Worm (Caenorhabditis elegans): Measurements from ENCODE around the gene T25E4.1.

T25E4.1 gene

ce11 chrII:5543476-5544144 lies 34.5 kb upstream of the T25E4.1 start (continued):
- peak; percentile 95 for TF ChIP-seq lin-1 (GFP tag; IDR thresholded peaks at IDR 0.05)
- peak; percentile 86 for TF ChIP-seq php-3 (GFP tag; IDR thresholded peaks at IDR 0.05)
- TF ChIP-seq lin-13 (GFP tag; optimal IDR thresholded peaks at IDR 0.05): peak; percentile 92
- no peak for TF ChIP-seq ceh-62 (tag; optimal IDR thresholded peaks at IDR 0.05)
- TF ChIP-seq mdt-29 (GFP tag; IDR thresholded peaks at IDR 0.05): peak; percentile 99
- peak; percentile 97 for TF ChIP-seq nhr-77 (tag; optimal IDR thresholded peaks at IDR 0.05)
- peak; percentile 76; the same call in 1 of the 2 replicates for TF ChIP-seq Y75B8A.6 (GFP tag; IDR thresholded peaks at IDR 0.05)
- peak in 1 of 2 experiments; percentile 33; a peak in 1 of 4 replicates for TF ChIP-seq madf-5 (GFP tag; IDR thresholded peaks at IDR 0.05)
- TF ChIP-seq aha-1 (tag): peak; percentile 100
- TF ChIP-seq R02D3.7 (tag; optimal IDR thresholded peaks at IDR 0.05): peak; percentile 44
- TF ChIP-seq ceh-32 (tag; optimal IDR thresholded peaks at IDR 0.05; ENCODE audit: poor library complexity): peak; percentile 89
- TF ChIP-seq duxl-1 (tag; optimal IDR thresholded peaks at IDR 0.05; ENCODE audit: poor library complexity): peak; percentile 96
- TF ChIP-seq daf-16 (GFP tag; optimal IDR thresholded peaks at IDR 0.05): peak; percentile 83 to 90
- peak; percentile 94 for TF ChIP-seq daf-16 (tag; optimal IDR thresholded peaks at IDR 0.05)
- TF ChIP-seq dmd-6 (GFP tag; IDR thresholded peaks at IDR 0.05): peak; percentile 98
- peak; percentile 94 for TF ChIP-seq vab-7 (GFP tag; IDR thresholded peaks at IDR 0.05)
- peak; percentile 83 for TF ChIP-seq Y105C5A.15 (GFP tag; IDR thresholded peaks at IDR 0.05)
- TF ChIP-seq ZK337.2 (GFP tag; IDR thresholded peaks at IDR 0.05): peak; percentile 88
- peak; percentile 99 for TF ChIP-seq snpc-4 (tag; optimal IDR thresholded peaks at IDR 0.05)
- TF ChIP-seq skn-1 (tag; optimal IDR thresholded peaks at IDR 0.05): peak; percentile 69
- TF ChIP-seq F37D6.2 (tag; optimal IDR thresholded peaks at IDR 0.05): peak; percentile 96
- 0 out of 2 replicates have a peak, but pooled peaks have one; percentile 7 for TF ChIP-seq zip-11 (GFP tag; IDR thresholded peaks at IDR 0.05)
- TF ChIP-seq pha-4 (GFP tag; IDR thresholded peaks at IDR 0.05): peak; percentile 96
- peak; percentile 88 for TF ChIP-seq pha-4 (tag; optimal IDR thresholded peaks at IDR 0.05)
- peak; percentile 84 to 93 for TF ChIP-seq mdl-1 (tag; optimal IDR thresholded peaks at IDR 0.05)
- TF ChIP-seq mep-1 (tag; optimal IDR thresholded peaks at IDR 0.05): peak; percentile 99
- peak; percentile 97 for TF ChIP-seq ceh-20 (GFP tag; IDR thresholded peaks at IDR 0.05)
- peak; percentile 82 for TF ChIP-seq F49E8.2 (tag; optimal IDR thresholded peaks at IDR 0.05; ENCODE audit: borderline replicate concordance)
- peak; percentile 61; the same call in 1 of the 2 replicates for TF ChIP-seq dmd-8 (GFP tag; IDR thresholded peaks at IDR 0.05)
- peak; percentile 88 for TF ChIP-seq nhr-41 (GFP tag; IDR thresholded peaks at IDR 0.05)
- no peak for TF ChIP-seq unc-39 (tag; optimal IDR thresholded peaks at IDR 0.05)
- peak; percentile 94 for TF ChIP-seq hlh-30 (tag; optimal IDR thresholded peaks at IDR 0.05; ENCODE audit: insufficient read depth)
- peak; percentile 93 for TF ChIP-seq ces-1 (GFP tag; optimal IDR thresholded peaks at IDR 0.05)

- TF ChIP-seq daf-8 (GFP tag; IDR thresholded peaks at IDR 0.05): no peak
- TF ChIP-seq lin-39 (tag; optimal IDR thresholded peaks at IDR 0.05): no peak
- TF ChIP-seq jun-1 (tag; optimal IDR thresholded peaks at IDR 0.05): no peak
- no peak for TF ChIP-seq lir-3 (tag; optimal IDR thresholded peaks at IDR 0.05)
- TF ChIP-seq zip-2 (tag; optimal IDR thresholded peaks at IDR 0.05): no peak
- no peak for TF ChIP-seq ztf-11 (tag; optimal IDR thresholded peaks at IDR 0.05)
- no peak for TF ChIP-seq snpc-1.2 (GFP tag; IDR thresholded peaks at IDR 0.05)
- no peak for TF ChIP-seq cey-2 (tag; optimal IDR thresholded peaks at IDR 0.05; ENCODE audit: borderline replicate concordance, insufficient read depth)
- TF ChIP-seq Y105C5A.15 (GFP tag; IDR thresholded peaks at IDR 0.05): no peak
- peak; percentile 63; the same call in 1 of the 2 replicates for TF ChIP-seq madf-9 (GFP tag; conservative IDR thresholded peaks at IDR 0.05)
- TF ChIP-seq lin-13 (GFP tag; optimal IDR thresholded peaks at IDR 0.05): peak; percentile 57
- TF ChIP-seq saeg-2 (GFP tag; IDR thresholded peaks at IDR 0.05): peak; percentile 47; the same call in 1 of the 2 replicates
- TF ChIP-seq spr-1 (tag; optimal IDR thresholded peaks at IDR 0.05): no peak
- TF ChIP-seq dve-1 (tag; optimal IDR thresholded peaks at IDR 0.05; ENCODE audit: insufficient read depth): peak; percentile 96
- TF ChIP-seq hlh-11 (tag; optimal IDR thresholded peaks at IDR 0.05): peak; percentile 77
- TF ChIP-seq skn-1 (tag; optimal IDR thresholded peaks at IDR 0.05): no peak
- no peak for TF ChIP-seq sdz-12 (GFP tag; optimal IDR thresholded peaks at IDR 0.05)
- peak; percentile 59; the same call in 1 of the 2 replicates for TF ChIP-seq lin-1 (GFP tag; IDR thresholded peaks at IDR 0.05)
- TF ChIP-seq snpc-4 (tag; optimal IDR thresholded peaks at IDR 0.05): peak; percentile 92
- peak; percentile 60; the same call in 1 of the 2 replicates for TF ChIP-seq mxl-2 (GFP tag; conservative IDR thresholded peaks at IDR 0.05)
- TF ChIP-seq fos-1 (tag; optimal IDR thresholded peaks at IDR 0.05): no peak
- TF ChIP-seq daf-16 (GFP tag; optimal IDR thresholded peaks at IDR 0.05): peak in 1 of 2 experiments; percentile 76
- peak; percentile 81 for TF ChIP-seq daf-16 (tag; optimal IDR thresholded peaks at IDR 0.05)
Observed at ce11 chrII:5544145-5544515, 34.0 kb upstream of the T25E4.1 start.

Data from whole organism, L4 larva.